Worm (Caenorhabditis elegans): ENCODE results near the gene T24C2.3.
"Not testable (repeated sequence)": the region's sequence is repeated elsewhere in the genome, so short reads cannot be mapped to it uniquely, and the experiment has no call there.

ce11 chrX:14525081-14525324 lies 18.3 kb upstream of the T24C2.3 start, which contains the start of gene nspc-17:
- TF ChIP-seq unc-62 (GFP tag; optimal IDR thresholded peaks at IDR 0.05); elt-1 (tag; optimal IDR thresholded peaks at IDR 0.05; ENCODE audit: borderline replicate concordance, insufficient read depth); ztf-11 (tag; optimal IDR thresholded peaks at IDR 0.05); bed-3 (GFP tag; optimal IDR thresholded peaks at IDR 0.05); nhr-12 (tag; optimal IDR thresholded peaks at IDR 0.05): not testable (repeated sequence)

All from whole organism, mixed stage, embryonic.